Worm (Caenorhabditis elegans): Measurements from ENCODE around the gene abts-3.

DNA sequence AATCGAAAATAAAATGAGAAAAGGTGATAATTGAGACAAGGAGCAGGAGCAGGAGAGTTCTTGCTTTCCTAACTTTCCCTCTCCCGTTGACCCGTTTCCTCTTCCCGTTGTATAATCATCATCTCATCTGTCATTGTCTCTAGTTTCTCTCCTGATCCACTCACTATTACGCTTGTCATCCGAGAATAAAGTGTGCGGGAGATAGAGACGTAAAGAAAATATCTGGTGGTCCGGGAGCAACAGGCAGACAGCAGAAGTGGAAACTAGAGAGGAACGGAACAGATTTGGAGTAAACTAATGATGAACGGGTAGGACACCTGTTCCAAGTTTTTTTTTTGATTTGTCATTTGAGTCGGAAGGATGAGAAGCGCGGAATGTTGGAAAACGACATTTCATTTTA, 37.5 kb downstream of the abts-3 start:
- TF ChIP-seq zip-4 (GFP tag; optimal IDR thresholded peaks at IDR 0.05) (no peak), dpl-1 (GFP tag; optimal IDR thresholded peaks at IDR 0.05) (no peak), fos-1 (tag; optimal IDR thresholded peaks at IDR 0.05) (no peak)

All from whole organism, L1 larva.